Worm (Caenorhabditis elegans) whole organism, L4 larva: ENCODE results near the gene T04B2.8.

ENCODE experiments used
- daf-19 ChIP-seq: fragments of 200-800 bp; sonication (Bioruptor generic); conservative IDR thresholded peaks from 2 replicates; pipeline ENCODE4 v1.3.6; 2022; ENCODE audit warnings: missing genetic modification characterization, missing compliant biosample characterization
- egl-43 ChIP-seq: fragments of 200-800 bp; sonication (Bioruptor generic); IDR thresholded peaks from 2 replicates; pipeline ENCODE4 v1.3.6; 2022; ENCODE audit warnings: missing genetic modification reagents, missing genetic modification characterization, missing compliant biosample characterization
- lin-13 ChIP-seq: fragments of 150-350 bp; optimal IDR thresholded peaks from 2 replicates; lab custom pipeline; 2014; ENCODE audit warnings: missing biosample characterization, missing genetic modification reagents, missing genetic modification characterization
- nhr-11 ChIP-seq: fragments of 150-350 bp; optimal IDR thresholded peaks from 2 replicates; lab custom pipeline; 2014; ENCODE audit warnings: missing biosample characterization, missing genetic modification characterization
- nhr-28 ChIP-seq: fragments of 150-350 bp; optimal IDR thresholded peaks from 2 replicates; lab custom pipeline; 2014; ENCODE audit warnings: missing biosample characterization, missing genetic modification characterization
- zag-1 ChIP-seq: fragments of 150-350 bp; optimal IDR thresholded peaks from 2 replicates; lab custom pipeline; 2014; ENCODE audit warnings: missing biosample characterization, missing genetic modification characterization

DNA sequence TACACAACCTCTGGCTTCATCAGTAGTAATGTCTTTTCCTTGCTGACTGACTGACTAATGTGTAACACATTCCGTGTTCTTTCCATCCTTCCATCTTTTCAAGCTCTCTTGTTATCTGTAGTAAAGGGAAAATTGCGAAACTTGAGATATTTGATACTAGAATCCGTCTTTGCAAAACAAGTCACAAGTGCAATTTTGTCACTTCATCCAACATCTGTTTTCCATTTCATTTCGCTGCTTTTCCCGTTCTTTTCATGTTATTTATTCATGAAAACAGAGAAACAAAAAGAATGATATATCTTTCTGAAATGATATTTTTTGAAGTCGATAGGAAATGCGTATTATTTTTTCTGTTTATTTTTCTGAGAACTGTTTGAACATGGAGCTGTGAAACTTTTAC, 5.0 kb downstream of the T04B2.8 start:
- no peak for TF ChIP-seq lin-13 (GFP tag; lab: Kevin White, UChicago)
- TF ChIP-seq nhr-11 = peak; percentile 23
- TF ChIP-seq zag-1 (tag; lab: Kevin White, UChicago) = no peak
- no peak for TF ChIP-seq nhr-28 (tag; lab: Kevin White, UChicago)
- TF ChIP-seq daf-19 (GFP tag; lab: Robert Waterston, UW) = no peak
- no peak for TF ChIP-seq egl-43 (GFP tag; lab: Robert Waterston, UW)
